Worm (Caenorhabditis elegans) whole organism, late embryonic: ENCODE data around the gene F59A6.13.

ENCODE experiments used
- C38D4.7 ChIP-seq: fragments of 200-800 bp; sonication (Bioruptor generic); optimal IDR thresholded peaks from 2 replicates; lab custom pipeline; 2018; ENCODE audit warnings: mild to moderate bottlenecking, missing genetic modification characterization, moderate library complexity, missing compliant biosample characterization
- F13H6.1 ChIP-seq: sonication (generic microtip); optimal IDR thresholded peaks from 2 replicates; lab custom pipeline; 2016; ENCODE audit warnings: missing genetic modification characterization, missing compliant biosample characterization
- K09A11.1 ChIP-seq: sonication (generic microtip); optimal IDR thresholded peaks from 2 replicates; lab custom pipeline; 2017; ENCODE audit warnings: antibody characterized with exemption, mild to moderate bottlenecking, missing genetic modification characterization, missing compliant biosample characterization; ENCODE audit not compliant: insufficient read depth
- Y22D7AL.16 ChIP-seq: sonication (generic microtip); optimal IDR thresholded peaks from 2 replicates; lab custom pipeline; 2016; ENCODE audit warnings: missing genetic modification characterization, missing compliant biosample characterization
- ahr-1 ChIP-seq: sonication (generic microtip); optimal IDR thresholded peaks from 2 replicates; lab custom pipeline; 2016; ENCODE audit warnings: missing genetic modification characterization, missing compliant biosample characterization
- ceh-18 ChIP-seq: sonication (generic microtip); optimal IDR thresholded peaks from 2 replicates; lab custom pipeline; 2016; ENCODE audit warnings: missing genetic modification characterization, missing compliant biosample characterization
- ceh-19 ChIP-seq: fragments of 200-800 bp; sonication (Bioruptor generic); optimal IDR thresholded peaks from 2 replicates; lab custom pipeline; 2018; ENCODE audit warnings: mild to moderate bottlenecking, missing genetic modification characterization, missing compliant biosample characterization
- ceh-22 ChIP-seq: sonication (generic microtip); optimal IDR thresholded peaks from 2 replicates; lab custom pipeline; 2017; ENCODE audit warnings: missing biosample characterization, missing genetic modification characterization
- ceh-31 ChIP-seq: sonication (generic microtip); optimal IDR thresholded peaks from 2 replicates; lab custom pipeline; 2016; ENCODE audit warnings: missing genetic modification characterization, missing compliant biosample characterization
- ceh-34 ChIP-seq: sonication (generic microtip); optimal IDR thresholded peaks from 2 replicates; lab custom pipeline; 2016; ENCODE audit warnings: mild to moderate bottlenecking, missing genetic modification characterization, missing compliant biosample characterization
- ceh-6 ChIP-seq: fragments of 200-800 bp; sonication (Bioruptor generic); optimal IDR thresholded peaks from 2 replicates; lab custom pipeline; 2018; ENCODE audit warnings: mild to moderate bottlenecking, missing genetic modification characterization, missing compliant biosample characterization
- ceh-9 ChIP-seq: sonication (generic microtip); optimal IDR thresholded peaks from 2 replicates; lab custom pipeline; 2016; ENCODE audit warnings: mild to moderate bottlenecking, missing genetic modification characterization, inconsistent platforms, missing compliant biosample characterization
- che-1 ChIP-seq: sonication (generic microtip); optimal IDR thresholded peaks from 2 replicates; lab custom pipeline; 2016; ENCODE audit warnings: mild to moderate bottlenecking, missing genetic modification characterization, missing compliant biosample characterization
- elt-2 ChIP-seq: sonication (generic microtip); optimal IDR thresholded peaks from 2 replicates; lab custom pipeline; 2016; ENCODE audit warnings: missing genetic modification reagents, missing genetic modification characterization, missing compliant biosample characterization
- elt-4 ChIP-seq: sonication (generic microtip); optimal IDR thresholded peaks from 2 replicates; lab custom pipeline; 2016; ENCODE audit warnings: missing genetic modification characterization, missing compliant biosample characterization
- eyg-1 ChIP-seq: sonication (generic microtip); optimal IDR thresholded peaks from 2 replicates; lab custom pipeline; 2016; ENCODE audit warnings: missing genotype, missing genetic modification characterization, missing compliant biosample characterization
- fax-1 ChIP-seq: sonication (generic microtip); optimal IDR thresholded peaks from 2 replicates; lab custom pipeline; 2016; ENCODE audit warnings: missing genotype, missing genetic modification characterization, missing compliant biosample characterization
- fkh-6 ChIP-seq: sonication (generic microtip); optimal IDR thresholded peaks from 2 replicates; lab custom pipeline; 2016; ENCODE audit warnings: missing genetic modification characterization, missing compliant biosample characterization
- gmeb-2 ChIP-seq: sonication (generic microtip); optimal IDR thresholded peaks from 2 replicates; lab custom pipeline; 2016; ENCODE audit warnings: missing genetic modification characterization, inconsistent platforms, missing compliant biosample characterization
- hlh-6 ChIP-seq: sonication (generic microtip); optimal IDR thresholded peaks from 2 replicates; lab custom pipeline; 2016; ENCODE audit warnings: missing genotype, missing genetic modification characterization, missing compliant biosample characterization
- hlh-8 ChIP-seq: sonication (generic microtip); optimal IDR thresholded peaks from 2 replicates; lab custom pipeline; 2016; ENCODE audit warnings: missing genotype, missing genetic modification characterization, missing compliant biosample characterization
- lin-11 ChIP-seq: fragments of 200-800 bp; sonication (Bioruptor generic); optimal IDR thresholded peaks from 2 replicates; lab custom pipeline; 2018; ENCODE audit warnings: mild to moderate bottlenecking, missing genetic modification characterization, missing compliant biosample characterization
- nfya-1 ChIP-seq: sonication (generic microtip); optimal IDR thresholded peaks from 2 replicates; lab custom pipeline; 2017; ENCODE audit warnings: missing genetic modification characterization, mild to moderate bottlenecking, missing compliant biosample characterization, antibody characterized with exemption, moderate library complexity
- nhr-11 ChIP-seq: fragments of 150-350 bp; optimal IDR thresholded peaks from 2 replicates; lab custom pipeline; 2014; ENCODE audit warnings: missing biosample characterization, missing genetic modification characterization
- nhr-232 ChIP-seq: sonication (generic microtip); optimal IDR thresholded peaks from 2 replicates; lab custom pipeline; 2016; ENCODE audit warnings: missing genetic modification characterization, missing compliant biosample characterization
- npax-4 ChIP-seq: sonication (generic microtip); optimal IDR thresholded peaks from 2 replicates; lab custom pipeline; 2016; ENCODE audit warnings: missing genetic modification characterization, missing compliant biosample characterization
- odd-2 ChIP-seq: sonication (generic microtip); optimal IDR thresholded peaks from 2 replicates; lab custom pipeline; 2017; ENCODE audit warnings: antibody characterized with exemption, mild to moderate bottlenecking, missing genetic modification characterization, missing compliant biosample characterization
- pat-9 ChIP-seq: fragments of 200-800 bp; sonication (Bioruptor generic); optimal IDR thresholded peaks from 2 replicates; lab custom pipeline; 2018; ENCODE audit warnings: mild to moderate bottlenecking, missing genetic modification characterization, moderate library complexity, missing compliant biosample characterization
- pha-2 ChIP-seq: sonication (generic microtip); optimal IDR thresholded peaks from 2 replicates; lab custom pipeline; 2017; ENCODE audit warnings: mild to moderate bottlenecking, missing genetic modification characterization, missing compliant biosample characterization
- pha-4 ChIP-seq: fragments of 150-350 bp; optimal IDR thresholded peaks from 2 replicates; lab custom pipeline; 2018; ENCODE audit warnings: missing biosample characterization, missing genetic modification reagents, missing genetic modification characterization
- pqm-1 ChIP-seq: sonication (generic microtip); optimal IDR thresholded peaks from 2 replicates; lab custom pipeline; 2016; ENCODE audit warnings: missing genetic modification characterization, missing compliant biosample characterization
- pros-1 ChIP-seq: fragments of 150-350 bp; optimal IDR thresholded peaks from 2 replicates; lab custom pipeline; 2014; ENCODE audit warnings: missing biosample characterization, missing genetic modification reagents, missing genetic modification characterization
- ref-2 ChIP-seq: sonication (generic microtip); optimal IDR thresholded peaks from 2 replicates; lab custom pipeline; 2016; ENCODE audit warnings: missing genetic modification characterization, missing compliant biosample characterization
- rnt-1 ChIP-seq: sonication (generic microtip); optimal IDR thresholded peaks from 2 replicates; lab custom pipeline; 2016; ENCODE audit warnings: missing genetic modification characterization, missing compliant biosample characterization
- sox-2 ChIP-seq: fragments of 200-800 bp; sonication (Bioruptor generic); IDR thresholded peaks from 2 replicates; pipeline ENCODE4 v1.3.6; 2022; ENCODE audit warnings: missing genetic modification reagents, missing genetic modification characterization, missing compliant biosample characterization
- sox-4 ChIP-seq: sonication (generic microtip); optimal IDR thresholded peaks from 2 replicates; lab custom pipeline; 2017; ENCODE audit warnings: mild to moderate bottlenecking, missing genetic modification characterization, inconsistent platforms, missing compliant biosample characterization
- unc-3 ChIP-seq, 2 experiments: fragments of 200-800 bp in 1 of 2; sonication (Bioruptor generic) in 1 of 2; sonication (generic microtip) in 1 of 2; conservative IDR thresholded peaks in 1 of 2; optimal IDR thresholded peaks in 1 of 2; 2 replicates each; pipeline versions ENCODE4 v1.3.6 to Lab custom; 2016 to 2022; ENCODE audit warnings: missing compliant biosample characterization in 2 of 2, missing genetic modification characterization in 2 of 2, missing genetic modification reagents in 1 of 2
- unc-42 ChIP-seq: sonication (generic microtip); optimal IDR thresholded peaks from 2 replicates; lab custom pipeline; 2016; ENCODE audit warnings: missing genotype, missing genetic modification characterization, missing compliant biosample characterization
- unc-55 ChIP-seq: sonication (generic microtip); optimal IDR thresholded peaks from 2 replicates; lab custom pipeline; 2017; ENCODE audit warnings: missing biosample characterization, missing genetic modification reagents, missing genetic modification characterization
- unc-86 ChIP-seq: sonication (generic microtip); optimal IDR thresholded peaks from 2 replicates; lab custom pipeline; 2016; ENCODE audit warnings: missing genetic modification characterization, missing compliant biosample characterization
- zip-5 ChIP-seq: sonication (generic microtip); optimal IDR thresholded peaks from 2 replicates; lab custom pipeline; 2016; ENCODE audit warnings: missing genetic modification characterization, missing compliant biosample characterization

The F59A6.13 gene

ce11 chrII:4993530-4994192 lies 28.9 kb upstream of the F59A6.13 start, which contains the start of the genes eif-1 and vps-24 (continued):
- TF ChIP-seq ceh-9, result no peak
- TF ChIP-seq K09A11.1 (tag; lab: Kevin White, UChicago), result no peak
- TF ChIP-seq sox-4 (tag; lab: Kevin White, UChicago), result no peak
- TF ChIP-seq nfya-1 (tag; lab: Kevin White, UChicago), result peak; percentile 2
- TF ChIP-seq pha-4 (tag; lab: Kevin White, UChicago), result no peak
- TF ChIP-seq zip-5 (tag; lab: Kevin White, UChicago), result peak; percentile 32
- TF ChIP-seq pros-1, result no peak
- TF ChIP-seq F13H6.1 (tag; lab: Kevin White, UChicago), result no peak
- no peak for TF ChIP-seq lin-11
- peak; percentile 70 for TF ChIP-seq ceh-31
- TF ChIP-seq ceh-22, result no peak
- TF ChIP-seq unc-3 (GFP tag; conservative IDR thresholded peaks at IDR 0.05; lab: Robert Waterston, UW), result no peak
- TF ChIP-seq unc-3 (tag; optimal IDR thresholded peaks at IDR 0.05; lab: Kevin White, UChicago), result no peak
- peak; percentile 47 for TF ChIP-seq unc-42 (tag; lab: Kevin White, UChicago)
- no peak for TF ChIP-seq sox-2
- no peak for TF ChIP-seq C38D4.7 (GFP tag; lab: Kevin White, UChicago)
- TF ChIP-seq nhr-11 (tag; lab: Kevin White, UChicago), result no peak
- TF ChIP-seq ref-2, result no peak
- no peak for TF ChIP-seq ceh-18 (tag; lab: Kevin White, UChicago)
- TF ChIP-seq elt-4, result no peak
- TF ChIP-seq fax-1 (tag; lab: Kevin White, UChicago), result no peak
- TF ChIP-seq hlh-6 (tag; lab: Kevin White, UChicago), result no peak
- no peak for TF ChIP-seq pha-2 (tag; lab: Kevin White, UChicago)
- no peak for TF ChIP-seq rnt-1 (tag; lab: Kevin White, UChicago)
- TF ChIP-seq ahr-1, result no peak
- no peak for TF ChIP-seq gmeb-2 (tag; lab: Kevin White, UChicago)
- no peak for TF ChIP-seq pat-9 (tag; lab: Kevin White, UChicago)
- no peak for TF ChIP-seq unc-86 (tag; lab: Kevin White, UChicago)
- no peak for TF ChIP-seq elt-2
- no peak for TF ChIP-seq ceh-19 (GFP tag; lab: Kevin White, UChicago)
- TF ChIP-seq ceh-6 (GFP tag; lab: Kevin White, UChicago), result no peak
- no peak for TF ChIP-seq hlh-8 (tag; lab: Kevin White, UChicago)
- no peak for TF ChIP-seq npax-4 (tag; lab: Kevin White, UChicago)
- TF ChIP-seq eyg-1 (tag; lab: Kevin White, UChicago), result no peak
- no peak for TF ChIP-seq che-1 (tag; lab: Kevin White, UChicago)
- TF ChIP-seq odd-2 (tag; lab: Kevin White, UChicago), result no peak
- TF ChIP-seq fkh-6, result no peak
- TF ChIP-seq pqm-1 (tag; lab: Kevin White, UChicago), result no peak
- TF ChIP-seq nhr-232 (tag; lab: Kevin White, UChicago), result no peak

- TF ChIP-seq pha-4 (tag; lab: Kevin White, UChicago), result no peak
- peak; percentile 31 for TF ChIP-seq unc-55 (GFP tag; lab: Kevin White, UChicago)
- no peak for TF ChIP-seq sox-2
- TF ChIP-seq hlh-8 (tag; lab: Kevin White, UChicago), result no peak
These were observed 27.7 kb upstream of the F59A6.13 start, which contains the start of gene rnh-1.0 for ce11 chrII:4994939-4995338. TSS of gene rnh-1.0 (plus strand) at chrII:4995327.

- TF ChIP-seq sox-4 (tag; lab: Kevin White, UChicago), result no peak
- TF ChIP-seq Y22D7AL.16, result no peak
- TF ChIP-seq unc-42 (tag; lab: Kevin White, UChicago), result no peak
- TF ChIP-seq che-1 (tag; lab: Kevin White, UChicago), result no peak
- TF ChIP-seq zip-5 (tag; lab: Kevin White, UChicago), result no peak
- no peak for TF ChIP-seq ceh-34 (tag; lab: Kevin White, UChicago)
- no peak for TF ChIP-seq ceh-18 (tag; lab: Kevin White, UChicago)
- no peak for TF ChIP-seq pros-1
- no peak for TF ChIP-seq nhr-11 (tag; lab: Kevin White, UChicago)
These were observed 23.9 kb upstream of the F59A6.13 start, which contains the start of gene F59A6.11 for ce11 chrII:4998657-4999056. TSS of gene F59A6.11 (minus strand) at chrII:4998757.
